Worm (Caenorhabditis elegans): ENCODE data around the gene mogs-1.
"Not testable (repeated sequence)": the region's sequence is repeated elsewhere in the genome, so short reads cannot be mapped to it uniquely, and the experiment has no call there.

ce11 chrIV:10987342-10987945 is 34.3 kb downstream of the mogs-1 start, which contains the start of gene Y43E12A.3:
- not testable (repeated sequence) for TF ChIP-seq pha-4, elt-3, nhr-12, lin-39, mdl-1, egl-27, unc-39 (tag; optimal IDR thresholded peaks at IDR 0.05)
